Worm (Caenorhabditis elegans): ENCODE results near the gene T21E8.5.

- no peak for TF ChIP-seq him-1 (tag; optimal IDR thresholded peaks at IDR 0.05)
- TF ChIP-seq W03F9.2 (tag; optimal IDR thresholded peaks at IDR 0.05), result no peak
These were observed at the start of gene T21E8.5 for ce11 chrX:10885872-10886271.
